Worm (Caenorhabditis elegans) whole organism, L4 larva: ENCODE results near the gene kcnl-4.

Experiments
- jun-1 ChIP-seq: fragments of 150-350 bp; optimal IDR thresholded peaks from 2 replicates; lab custom pipeline; 2014; ENCODE audit warnings: missing biosample characterization, missing genetic modification reagents, missing genetic modification characterization
- mxl-2 ChIP-seq: fragments of 200-800 bp; sonication (Bioruptor generic); conservative IDR thresholded peaks from 2 replicates; pipeline ENCODE4 v1.3.6; 2022; ENCODE audit warnings: missing genetic modification reagents, missing genetic modification characterization, missing compliant biosample characterization
- pqm-1 ChIP-seq: sonication (generic microtip); optimal IDR thresholded peaks from 2 replicates; lab custom pipeline; 2017; ENCODE audit warnings: missing biosample characterization, missing genetic modification characterization
- rbr-2 ChIP-seq: sonication (generic microtip); optimal IDR thresholded peaks from 2 replicates; lab custom pipeline; 2016; ENCODE audit warnings: missing genotype, missing genetic modification characterization, missing compliant biosample characterization

DNA sequence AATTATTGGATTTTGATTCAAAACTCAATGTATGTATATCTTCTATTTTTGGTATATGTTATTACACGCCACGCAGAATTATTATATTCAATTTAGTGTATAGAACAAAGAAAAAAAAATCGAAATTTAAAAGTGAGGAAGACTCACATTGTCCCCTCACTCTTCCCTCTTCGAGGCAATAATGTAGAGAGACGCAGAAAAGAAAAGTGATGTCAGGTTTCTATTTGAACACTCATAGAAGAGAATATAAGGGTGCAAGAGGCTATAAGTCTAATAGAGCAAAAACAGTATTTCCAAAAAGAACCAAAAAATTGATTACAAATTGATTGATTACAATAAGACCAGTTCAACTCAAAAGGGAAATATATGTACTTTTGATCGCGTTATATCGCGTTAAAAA, 17.6 kb downstream of the kcnl-4 start:
- TF ChIP-seq pqm-1 (tag; lab: Kevin White, UChicago) (no peak), rbr-2 (no peak), mxl-2 (no peak), jun-1 (tag; lab: Kevin White, UChicago) (no peak)
